Worm (Caenorhabditis elegans): ENCODE measurements around the gene C30G12.4.

Gene C30G12.4

DNA sequence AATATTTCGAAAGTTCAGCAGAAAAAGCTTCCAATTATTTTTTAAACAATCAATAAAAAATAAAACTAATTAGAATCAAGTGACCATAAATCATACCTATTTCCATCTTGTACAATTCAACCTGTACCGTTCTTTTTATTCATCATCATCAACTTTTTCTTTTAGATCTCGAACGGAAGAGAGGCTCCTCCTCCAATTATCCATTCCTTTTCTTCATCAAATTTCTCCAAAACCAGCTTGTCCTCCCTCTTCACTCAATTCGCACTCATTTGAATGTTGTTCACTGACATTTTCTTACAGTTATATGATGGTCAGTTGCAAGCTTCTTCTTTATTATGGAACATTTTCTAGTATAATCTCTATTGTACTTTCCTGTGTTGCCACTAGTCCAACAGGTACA lies at the start of gene C30G12.4:
C30G12.4 (plus strand) TSS at position 301 of the 400 bp plus-strand sequence.
- TF ChIP-seq elt-3 (tag; optimal IDR thresholded peaks at IDR 0.05) (no peak), ZK546.5 (tag; optimal IDR thresholded peaks at IDR 0.05) (no peak), lin-13 (GFP tag; optimal IDR thresholded peaks at IDR 0.05) (no peak), lsy-2 (tag; optimal IDR thresholded peaks at IDR 0.05) (no peak), ztf-4 (tag; optimal IDR thresholded peaks at IDR 0.05) (no peak), ceh-82 (tag; optimal IDR thresholded peaks at IDR 0.05) (no peak), mdl-1 (tag; optimal IDR thresholded peaks at IDR 0.05) (no peak), crh-2 (tag; optimal IDR thresholded peaks at IDR 0.05) (no peak), ztf-1 (GFP tag; conservative IDR thresholded peaks at IDR 0.05) (no peak), C34F6.9 (tag; optimal IDR thresholded peaks at IDR 0.05) (no peak), lin-11 (tag; optimal IDR thresholded peaks at IDR 0.05) (no peak), unc-39 (tag; optimal IDR thresholded peaks at IDR 0.05) (no peak)

DNA sequence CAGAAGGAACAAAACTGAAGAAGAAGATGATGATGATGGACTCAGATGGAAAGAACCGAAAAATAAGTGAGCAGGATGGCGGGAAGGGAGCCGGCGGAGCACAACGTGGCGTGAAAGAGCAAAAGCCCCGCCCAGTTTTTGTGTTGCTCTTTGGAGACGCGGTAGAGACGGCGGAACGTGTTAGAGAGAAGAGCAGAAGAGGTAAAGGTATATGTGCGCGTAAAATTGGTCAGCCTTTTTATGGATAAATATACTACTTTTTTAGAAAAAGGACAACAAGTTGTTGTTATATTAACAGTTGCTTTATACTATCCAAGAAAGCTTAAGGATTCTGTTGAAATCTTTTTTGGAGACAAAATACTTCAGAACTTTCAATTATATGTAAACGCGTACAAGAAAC lies 44.9 kb upstream of the C30G12.4 start, which contains the start of gene E04F6.10:
E04F6.10 (minus strand) TSS at position 101 of the 400 bp plus-strand sequence.
- TF ChIP-seq elt-3 (tag; optimal IDR thresholded peaks at IDR 0.05) (no peak), mab-5 (tag; optimal IDR thresholded peaks at IDR 0.05) (no peak), sma-9 (GFP tag; optimal IDR thresholded peaks at IDR 0.05) (no peak), sma-9 (tag; optimal IDR thresholded peaks at IDR 0.05) (no peak), fos-1 (tag; optimal IDR thresholded peaks at IDR 0.05) (no peak), lsy-2 (tag; optimal IDR thresholded peaks at IDR 0.05) (no peak), lin-39 (tag; optimal IDR thresholded peaks at IDR 0.05) (no peak), R02D3.7 (tag; optimal IDR thresholded peaks at IDR 0.05) (no peak), nhr-21 (tag; optimal IDR thresholded peaks at IDR 0.05) (no peak), nhr-11 (tag; optimal IDR thresholded peaks at IDR 0.05) (no peak), alr-1 (tag; optimal IDR thresholded peaks at IDR 0.05) (no peak), ztf-4 (tag; optimal IDR thresholded peaks at IDR 0.05) (no peak), ceh-16 (tag; optimal IDR thresholded peaks at IDR 0.05) (no peak), ztf-11 (tag; optimal IDR thresholded peaks at IDR 0.05) (no peak), crh-2 (tag; optimal IDR thresholded peaks at IDR 0.05) (no peak), unc-39 (tag; optimal IDR thresholded peaks at IDR 0.05) (no peak)

DNA sequence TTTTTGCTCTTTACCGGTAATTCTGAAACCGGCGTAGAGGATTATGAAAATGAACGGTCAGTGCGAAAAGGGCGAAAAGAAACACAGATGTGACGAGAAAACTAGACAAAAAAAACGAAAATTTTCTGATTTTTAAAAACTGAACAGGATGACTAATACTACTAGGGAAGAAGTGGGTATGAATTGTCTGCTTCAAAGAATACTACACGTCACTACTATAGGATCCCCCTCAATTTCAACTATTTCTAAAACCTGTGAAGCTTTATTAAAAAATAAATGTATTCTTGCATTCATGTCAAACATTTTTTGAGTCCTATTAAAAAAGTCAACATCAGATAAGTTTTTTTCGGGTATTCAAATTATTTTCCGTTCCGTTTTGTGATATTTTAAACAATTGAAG lies 37.9 kb upstream of the C30G12.4 start:
- TF ChIP-seq elt-1 (tag; optimal IDR thresholded peaks at IDR 0.05) (no peak), unc-39 (tag; optimal IDR thresholded peaks at IDR 0.05) (no peak), sem-4 (tag; optimal IDR thresholded peaks at IDR 0.05) (no peak), zag-1 (tag; optimal IDR thresholded peaks at IDR 0.05) (no peak), nhr-237 (tag; optimal IDR thresholded peaks at IDR 0.05) (no peak)

DNA sequence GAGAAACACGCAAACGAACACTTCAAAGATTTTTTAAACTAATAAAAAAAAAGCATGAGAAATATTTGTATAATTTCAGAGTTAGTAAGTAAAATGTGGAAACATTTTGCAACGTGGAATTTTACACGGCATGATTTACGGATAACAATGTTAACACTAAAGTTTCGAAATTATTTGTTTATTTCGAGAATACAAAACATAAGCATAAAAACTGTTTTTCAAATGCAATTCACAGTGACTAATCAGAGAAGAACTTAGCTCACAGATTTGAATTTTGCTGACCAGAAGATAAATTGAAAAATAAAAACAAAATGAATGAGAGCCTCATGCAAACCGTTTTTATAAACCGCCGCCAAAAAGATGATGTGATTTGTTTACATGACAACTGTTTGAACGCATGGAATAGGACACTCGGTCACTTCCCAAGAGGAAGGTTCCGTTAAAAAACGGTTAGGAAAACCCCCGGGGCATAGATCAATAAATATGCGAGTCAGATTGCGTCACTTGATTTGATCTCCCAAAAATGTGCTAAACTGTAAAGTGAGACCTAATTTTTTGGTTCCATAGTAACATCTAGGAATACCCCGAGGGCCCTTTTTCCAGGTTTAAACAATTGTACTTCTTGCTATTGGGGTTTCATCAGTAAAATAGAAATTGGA lies 36.0 kb upstream of the C30G12.4 start, which contains the start of gene clh-3:
clh-3 (minus strand) TSS at position 51 of the 659 bp plus-strand sequence.
- TF ChIP-seq nhr-6 (tag; optimal IDR thresholded peaks at IDR 0.05) (no peak), alr-1 (tag; optimal IDR thresholded peaks at IDR 0.05) (no peak), ZK546.5 (tag; optimal IDR thresholded peaks at IDR 0.05) (no peak), R02D3.7 (tag; optimal IDR thresholded peaks at IDR 0.05) (no peak), nhr-12 (tag; optimal IDR thresholded peaks at IDR 0.05) (no peak), C34F6.9 (tag; optimal IDR thresholded peaks at IDR 0.05) (no peak), lin-13 (GFP tag; optimal IDR thresholded peaks at IDR 0.05) (no peak), nhr-129 (tag; optimal IDR thresholded peaks at IDR 0.05) (no peak), mdl-1 (tag; optimal IDR thresholded peaks at IDR 0.05) (no peak), crh-2 (tag; optimal IDR thresholded peaks at IDR 0.05) (no peak), mbf-1 (tag; optimal IDR thresholded peaks at IDR 0.05) (no peak), ceh-82 (tag; optimal IDR thresholded peaks at IDR 0.05) (no peak)

DNA sequence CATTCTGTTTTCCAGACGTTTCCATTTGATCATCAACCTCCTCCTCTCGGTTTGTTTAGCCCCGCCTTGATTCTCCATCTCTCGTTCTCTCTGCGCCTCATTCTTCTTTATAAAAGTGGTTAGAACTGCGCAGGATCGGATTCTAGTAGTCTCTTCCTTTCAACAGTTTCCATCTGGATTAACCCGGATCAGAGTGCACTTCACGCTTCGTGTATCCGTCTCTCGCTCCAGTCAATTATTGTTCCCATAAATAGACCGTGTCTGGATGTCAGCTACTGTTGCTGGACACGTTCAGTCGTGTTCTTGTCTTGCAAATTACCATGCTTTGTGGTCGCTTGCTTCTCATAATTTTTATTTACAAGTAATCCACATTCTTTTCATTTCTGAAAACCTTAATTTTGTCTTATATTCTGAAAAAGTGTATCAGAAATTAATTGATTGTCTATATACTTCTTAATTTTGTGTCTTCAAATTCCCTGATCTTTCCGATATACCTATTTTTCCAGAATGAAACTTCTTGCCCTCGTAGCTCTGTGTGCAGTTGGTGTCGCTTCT lies 33.2 kb upstream of the C30G12.4 start, which contains the start of gene F32A5.4:
F32A5.4 (plus strand) TSS at position 505 of the 555 bp plus-strand sequence.
- no peak for TF ChIP-seq C34F6.9 (tag; optimal IDR thresholded peaks at IDR 0.05)
- peak; percentile 1 for TF ChIP-seq F13H6.1 (tag; optimal IDR thresholded peaks at IDR 0.05)
- TF ChIP-seq ceh-82 (tag; optimal IDR thresholded peaks at IDR 0.05), result no peak
- TF ChIP-seq elt-1 (tag; optimal IDR thresholded peaks at IDR 0.05), result no peak
- TF ChIP-seq unc-39 (tag; optimal IDR thresholded peaks at IDR 0.05), result no peak
- no peak for TF ChIP-seq R02D3.7 (tag; optimal IDR thresholded peaks at IDR 0.05)
- no peak for TF ChIP-seq ZK546.5 (tag; optimal IDR thresholded peaks at IDR 0.05)
- no peak for TF ChIP-seq mab-5 (tag; optimal IDR thresholded peaks at IDR 0.05)
- no peak for TF ChIP-seq lsy-2 (tag; optimal IDR thresholded peaks at IDR 0.05)
- TF ChIP-seq Y55F3AM.14 (GFP tag; optimal IDR thresholded peaks at IDR 0.05), result no peak
- peak; percentile 61 for TF ChIP-seq ama-1 (optimal IDR thresholded peaks at IDR 0.05)
- TF ChIP-seq nhr-129 (tag; optimal IDR thresholded peaks at IDR 0.05), result peak; percentile 24
- TF ChIP-seq ztf-4 (tag; optimal IDR thresholded peaks at IDR 0.05), result no peak
- no peak for TF ChIP-seq sma-3 (GFP tag; optimal IDR thresholded peaks at IDR 0.05)
- no peak for TF ChIP-seq lin-39 (tag; optimal IDR thresholded peaks at IDR 0.05)
- TF ChIP-seq nhr-237 (tag; optimal IDR thresholded peaks at IDR 0.05), result no peak

Measured in whole organism, L2 larva.